Worm (Caenorhabditis elegans) whole organism, L4 larva: ENCODE measurements around the gene C16A3.5.

Source experiments
- F49E8.2 ChIP-seq: sonication (generic microtip); optimal IDR thresholded peaks from 2 replicates; lab custom pipeline; 2016; ENCODE audit warnings: missing compliant biosample characterization, mild to moderate bottlenecking, missing genetic modification characterization, borderline replicate concordance
- dmd-9 ChIP-seq: fragments of 200-800 bp; sonication (Bioruptor generic); IDR thresholded peaks from 2 replicates; pipeline ENCODE4 v1.3.6; 2022; ENCODE audit warnings: missing genetic modification reagents, missing genetic modification characterization, missing compliant biosample characterization
- nhr-10 ChIP-seq: fragments of 150-350 bp; optimal IDR thresholded peaks from 2 replicates; lab custom pipeline; 2014; ENCODE audit warnings: missing biosample characterization, missing genetic modification characterization
- snpc-4 ChIP-seq: fragments of 150-350 bp; optimal IDR thresholded peaks from 2 replicates; lab custom pipeline; 2014; ENCODE audit warnings: missing biosample characterization, missing genetic modification characterization
- spr-3 ChIP-seq: fragments of 200-800 bp; sonication (Bioruptor generic); optimal IDR thresholded peaks from 2 replicates; lab custom pipeline; 2018; ENCODE audit warnings: mild to moderate bottlenecking, missing genetic modification characterization, missing compliant biosample characterization
- tra-1 ChIP-seq: fragments of 200-800 bp; sonication (Bioruptor generic); IDR thresholded peaks from 2 replicates; pipeline ENCODE4 v1.3.6; 2022; ENCODE audit warnings: missing genetic modification reagents, missing genetic modification characterization, missing compliant biosample characterization
- ztf-11 ChIP-seq: fragments of 150-350 bp; optimal IDR thresholded peaks from 2 replicates; lab custom pipeline; 2014; ENCODE audit warnings: missing biosample characterization, missing genetic modification characterization

DNA sequence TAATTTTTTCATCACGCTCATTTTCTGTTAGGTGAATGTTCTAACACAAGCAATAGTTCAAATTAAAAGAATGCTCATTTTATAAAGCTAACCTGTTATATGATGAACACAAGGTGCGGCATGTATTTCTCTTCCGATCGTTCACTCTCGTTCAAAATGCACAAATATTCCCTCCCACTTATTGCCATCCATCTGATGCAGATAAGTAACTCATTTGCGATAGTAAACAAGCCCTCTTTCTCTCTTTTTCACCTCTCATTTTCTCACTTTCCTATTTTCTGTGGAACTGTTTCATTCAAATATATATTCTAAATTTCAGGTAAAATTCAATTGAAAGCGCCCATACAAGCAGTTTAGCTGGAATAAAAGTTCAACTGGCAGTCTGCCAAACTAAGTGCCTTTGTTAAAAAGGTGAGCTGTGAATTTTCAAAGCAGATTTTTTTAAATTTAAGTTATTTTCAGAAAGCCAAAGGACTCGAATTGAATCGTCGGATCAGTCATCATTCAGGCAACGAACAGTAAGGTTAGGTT is 34.5 kb upstream of the C16A3.5 start, which contains the start of the genes trmt-10C.2 and C56G2.22:
- TF ChIP-seq snpc-4 (tag; lab: Kevin White, UChicago) (no peak), tra-1 (GFP tag; lab: Robert Waterston, UW) (no peak), nhr-10 (no peak), spr-3 (GFP tag; lab: Kevin White, UChicago) (no peak), F49E8.2 (tag; lab: Kevin White, UChicago) (no peak), dmd-9 (GFP tag; lab: Robert Waterston, UW) (no peak), ztf-11 (no peak)
